Worm (Caenorhabditis elegans): ENCODE measurements around the gene glr-6.

ce11 chrX:6840670-6841308 lies at the start of gene glr-6, which contains the start of gene asg-2:
- TF ChIP-seq nfya-1 (tag; optimal IDR thresholded peaks at IDR 0.05; ENCODE audit: borderline replicate concordance, insufficient read depth) (no peak), unc-62 (GFP tag; optimal IDR thresholded peaks at IDR 0.05) (no peak), nhr-120 (GFP tag; IDR thresholded peaks at IDR 0.05) (no peak)
